Worm (Caenorhabditis elegans) whole organism, mixed stage, embryonic: ENCODE measurements around the gene R12B2.8.

Experiments
- M03D4.4 ChIP-seq: sonication (generic microtip); optimal IDR thresholded peaks from 2 replicates; lab custom pipeline; 2017; ENCODE audit warnings: mild to moderate bottlenecking, missing genetic modification characterization, missing compliant biosample characterization
- bed-3 ChIP-seq: fragments of 200-800 bp; sonication (Bioruptor generic); optimal IDR thresholded peaks from 3 replicates; lab custom pipeline; 2018; ENCODE audit warnings: mild to moderate bottlenecking, missing genetic modification characterization, moderate library complexity, missing compliant biosample characterization
- blmp-1 ChIP-seq: fragments of 150-350 bp; optimal IDR thresholded peaks from 2 replicates; lab custom pipeline; 2014; ENCODE audit warnings: missing biosample characterization, missing genetic modification characterization
- ceh-39 ChIP-seq: fragments of 150-350 bp; optimal IDR thresholded peaks from 2 replicates; lab custom pipeline; 2014; ENCODE audit warnings: missing biosample characterization, missing genetic modification characterization
- ceh-43 ChIP-seq: fragments of 200-800 bp; sonication (Bioruptor generic); optimal IDR thresholded peaks from 2 replicates; lab custom pipeline; 2018; ENCODE audit warnings: mild to moderate bottlenecking, missing genetic modification characterization, moderate library complexity, missing compliant biosample characterization
- ceh-83 ChIP-seq: fragments of 200-800 bp; sonication (Bioruptor generic); optimal IDR thresholded peaks from 2 replicates; lab custom pipeline; 2018; ENCODE audit warnings: mild to moderate bottlenecking, missing genetic modification characterization, missing compliant biosample characterization
- ces-1 ChIP-seq: fragments of 150-350 bp; optimal IDR thresholded peaks from 2 replicates; lab custom pipeline; 2014; ENCODE audit warnings: missing biosample characterization, missing genetic modification reagents, missing genetic modification characterization
- cnd-1 ChIP-seq: fragments of 200-800 bp; sonication (Bioruptor generic); optimal IDR thresholded peaks from 2 replicates; lab custom pipeline; 2018; ENCODE audit warnings: mild to moderate bottlenecking, missing genetic modification characterization, missing compliant biosample characterization
- drap-1 ChIP-seq: fragments of 200-800 bp; sonication (Bioruptor generic); optimal IDR thresholded peaks from 3 replicates; lab custom pipeline; 2018; ENCODE audit warnings: mild to moderate bottlenecking, missing genetic modification characterization, missing compliant biosample characterization
- elt-1 ChIP-seq: sonication (generic microtip); optimal IDR thresholded peaks from 2 replicates; lab custom pipeline; 2017; ENCODE audit warnings: missing genetic modification characterization, mild to moderate bottlenecking, missing compliant biosample characterization, antibody characterized with exemption, moderate library complexity, borderline replicate concordance; ENCODE audit not compliant: insufficient read depth
- elt-3 ChIP-seq: fragments of 150-350 bp; optimal IDR thresholded peaks from 2 replicates; lab custom pipeline; 2014; ENCODE audit warnings: missing biosample characterization, missing genetic modification characterization
- flh-1 ChIP-seq: fragments of 200-800 bp; sonication (Bioruptor generic); optimal IDR thresholded peaks from 2 replicates; lab custom pipeline; 2018; ENCODE audit warnings: mild to moderate bottlenecking, missing genetic modification characterization, moderate library complexity, missing compliant biosample characterization
- ham-2 ChIP-seq: fragments of 200-800 bp; sonication (Bioruptor generic); optimal IDR thresholded peaks from 2 replicates; lab custom pipeline; 2018; ENCODE audit warnings: mild to moderate bottlenecking, missing genetic modification characterization, missing compliant biosample characterization
- hlh-1 ChIP-seq: fragments of 150-350 bp; optimal IDR thresholded peaks from 2 replicates; lab custom pipeline; 2014; ENCODE audit warnings: missing biosample characterization, missing genetic modification reagents, missing genetic modification characterization
- lin-13 ChIP-seq: fragments of 150-350 bp; optimal IDR thresholded peaks from 2 replicates; lab custom pipeline; 2014; ENCODE audit warnings: missing biosample characterization, missing genetic modification characterization
- lin-32 ChIP-seq: fragments of 200-800 bp; sonication (Bioruptor generic); optimal IDR thresholded peaks from 2 replicates; lab custom pipeline; 2018; ENCODE audit warnings: mild to moderate bottlenecking, missing genetic modification characterization, missing compliant biosample characterization
- lsy-2 ChIP-seq: fragments of 150-350 bp; optimal IDR thresholded peaks from 2 replicates; lab custom pipeline; 2014; ENCODE audit warnings: missing biosample characterization, missing genetic modification characterization
- mab-5 ChIP-seq: fragments of 150-350 bp; optimal IDR thresholded peaks from 2 replicates; lab custom pipeline; 2014; ENCODE audit warnings: missing biosample characterization, missing genetic modification characterization
- mep-1 ChIP-seq: fragments of 150-350 bp; optimal IDR thresholded peaks from 2 replicates; lab custom pipeline; 2017; ENCODE audit warnings: missing biosample characterization, missing genetic modification reagents, missing genetic modification characterization, inconsistent platforms
- mls-2 ChIP-seq: sonication (generic microtip); optimal IDR thresholded peaks from 2 replicates; lab custom pipeline; 2016; ENCODE audit warnings: mild to moderate bottlenecking, missing genetic modification characterization, moderate library complexity, missing compliant biosample characterization
- nhr-12 ChIP-seq: fragments of 150-350 bp; optimal IDR thresholded peaks from 2 replicates; lab custom pipeline; 2014; ENCODE audit warnings: missing biosample characterization, missing genetic modification characterization
- nhr-2 ChIP-seq: fragments of 150-350 bp; optimal IDR thresholded peaks from 2 replicates; lab custom pipeline; 2014; ENCODE audit warnings: missing biosample characterization, missing genetic modification characterization
- nhr-237 ChIP-seq: fragments of 150-350 bp; optimal IDR thresholded peaks from 2 replicates; lab custom pipeline; 2014; ENCODE audit warnings: missing biosample characterization, missing genetic modification characterization
- nhr-28 ChIP-seq: fragments of 150-350 bp; optimal IDR thresholded peaks from 2 replicates; lab custom pipeline; 2014; ENCODE audit warnings: missing biosample characterization, missing genetic modification characterization
- nhr-76 ChIP-seq: sonication (generic microtip); optimal IDR thresholded peaks from 2 replicates; lab custom pipeline; 2017; ENCODE audit warnings: missing biosample characterization, missing genetic modification characterization
- sem-2 ChIP-seq: fragments of 200-800 bp; sonication (Bioruptor generic); optimal IDR thresholded peaks from 2 replicates; lab custom pipeline; 2018; ENCODE audit warnings: mild to moderate bottlenecking, missing genetic modification characterization, missing compliant biosample characterization
- snpc-4 ChIP-seq: fragments of 150-350 bp; optimal IDR thresholded peaks from 2 replicates; lab custom pipeline; 2014; ENCODE audit warnings: missing biosample characterization, missing genetic modification characterization
- sptf-1 ChIP-seq: sonication (generic microtip); optimal IDR thresholded peaks from 2 replicates; lab custom pipeline; 2017; ENCODE audit warnings: mild to moderate bottlenecking, missing genetic modification characterization, moderate library complexity, missing compliant biosample characterization
- tbx-8 ChIP-seq: fragments of 200-800 bp; sonication (Bioruptor generic); optimal IDR thresholded peaks from 2 replicates; lab custom pipeline; 2018; ENCODE audit warnings: mild to moderate bottlenecking, missing genetic modification characterization, moderate library complexity, missing compliant biosample characterization
- unc-120 ChIP-seq: sonication (generic microtip); optimal IDR thresholded peaks from 2 replicates; lab custom pipeline; 2017; ENCODE audit warnings: missing genetic modification characterization, missing compliant biosample characterization; ENCODE audit not compliant: poor library complexity, severe bottlenecking
- unc-39 ChIP-seq: fragments of 150-350 bp; optimal IDR thresholded peaks from 2 replicates; lab custom pipeline; 2014; ENCODE audit warnings: missing biosample characterization, missing genetic modification characterization
- unc-62 ChIP-seq: fragments of 150-350 bp; optimal IDR thresholded peaks from 2 replicates; lab custom pipeline; 2014; ENCODE audit warnings: missing biosample characterization, missing genetic modification reagents, missing genetic modification characterization
- zip-8 ChIP-seq: fragments of 150-350 bp; optimal IDR thresholded peaks from 2 replicates; lab custom pipeline; 2014; ENCODE audit warnings: missing biosample characterization, missing genetic modification characterization
- ztf-11 ChIP-seq: fragments of 150-350 bp; optimal IDR thresholded peaks from 2 replicates; lab custom pipeline; 2014; ENCODE audit warnings: missing biosample characterization, missing genetic modification characterization

R12B2.8 gene

DNA sequence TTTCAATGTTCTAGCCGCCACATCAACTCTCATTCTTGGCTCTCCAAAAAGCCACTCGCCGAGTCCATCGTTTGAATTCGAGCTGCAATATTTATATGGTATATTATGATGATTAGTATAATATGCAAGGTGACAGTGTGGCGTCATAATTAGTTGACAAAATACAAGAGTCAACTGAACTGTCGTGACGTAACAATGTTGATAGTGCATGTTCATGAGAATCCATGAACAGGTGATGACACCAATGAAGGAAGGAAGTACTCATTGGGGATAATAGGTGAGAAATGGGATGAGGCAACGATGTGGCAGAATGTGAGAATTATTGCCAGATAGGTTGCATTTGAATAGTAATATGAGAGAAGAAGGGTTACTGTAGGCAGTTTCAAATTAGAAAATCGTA lies 28.7 kb upstream of the R12B2.8 start:
- TF ChIP-seq zip-8 (tag; lab: Kevin White, UChicago) (peak; percentile 52), nhr-2 (tag; lab: Kevin White, UChicago) (peak; percentile 97), nhr-237 (tag; lab: Kevin White, UChicago) (no peak), nhr-12 (no peak)

DNA sequence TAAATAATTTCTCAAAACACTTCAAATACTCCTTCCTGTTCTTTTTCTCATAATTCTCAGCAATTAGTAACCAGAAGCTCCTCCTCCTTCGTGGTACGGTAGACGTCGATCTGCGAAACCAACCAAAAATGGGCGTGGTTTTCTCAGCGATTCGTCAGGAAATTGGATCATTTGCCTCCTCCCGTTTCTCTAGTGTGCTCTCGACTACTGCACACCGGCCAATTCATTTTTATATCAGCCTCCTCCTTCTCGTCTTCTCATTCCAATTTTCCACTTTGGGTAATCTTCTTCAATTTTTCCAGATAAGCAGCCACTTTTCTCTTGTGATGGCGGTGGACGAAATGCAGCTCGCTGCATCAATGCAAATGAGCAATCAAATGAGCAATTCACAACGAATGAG lies 25.0 kb upstream of the R12B2.8 start, which contains the start of gene ceh-10:
Gene ceh-10, plus strand, starts transcription at position 301 of the 400 bp plus-strand sequence.
- no peak for TF ChIP-seq nhr-2 (tag; lab: Kevin White, UChicago)
- TF ChIP-seq unc-39 = no peak
- no peak for TF ChIP-seq nhr-28
- no peak for TF ChIP-seq ztf-11 (tag; lab: Kevin White, UChicago)
- TF ChIP-seq mab-5 (tag; lab: Kevin White, UChicago) = no peak
- no peak for TF ChIP-seq sptf-1 (tag; lab: Kevin White, UChicago)
- TF ChIP-seq mep-1 (tag; lab: Kevin White, UChicago) = no peak
- no peak for TF ChIP-seq lin-13
- TF ChIP-seq nhr-12 = no peak
- TF ChIP-seq M03D4.4 (tag; lab: Kevin White, UChicago) = no peak
- TF ChIP-seq unc-120 (tag; lab: Kevin White, UChicago) = no peak
- TF ChIP-seq snpc-4 (tag; lab: Kevin White, UChicago) = no peak
- no peak for TF ChIP-seq nhr-237 (tag; lab: Kevin White, UChicago)

DNA sequence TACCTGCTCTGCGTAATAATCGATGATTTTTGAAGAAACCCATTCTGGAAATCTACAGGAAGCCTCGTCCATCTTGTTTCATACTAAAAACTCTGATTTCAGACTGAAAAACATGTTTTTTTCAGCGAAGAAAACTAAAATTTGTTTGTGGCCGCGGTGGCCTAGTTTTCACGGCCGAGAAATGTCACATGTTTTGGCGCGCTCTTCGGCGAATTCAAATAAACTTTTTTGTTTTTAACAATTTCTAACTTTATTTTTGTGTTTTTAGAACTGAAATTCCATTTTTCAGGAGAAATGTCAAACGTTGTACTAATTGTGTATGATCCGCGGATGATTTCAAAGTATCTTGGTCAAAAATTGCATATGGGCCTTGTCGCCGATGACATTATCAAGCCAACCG lies 20.7 kb upstream of the R12B2.8 start, which contains the start of the genes polq-1 and him-10:
Gene polq-1, minus strand, starts transcription at position 190 of the 400 bp plus-strand sequence.
Gene him-10, plus strand, starts transcription at position 290 of the 400 bp plus-strand sequence.
- TF ChIP-seq unc-120 (tag; lab: Kevin White, UChicago) (no peak), sptf-1 (tag; lab: Kevin White, UChicago) (no peak), lin-13 (no peak), nhr-76 (tag; lab: Kevin White, UChicago) (no peak), ceh-83 (no peak), elt-3 (tag; lab: Kevin White, UChicago) (no peak), nhr-28 (no peak), mep-1 (tag; lab: Kevin White, UChicago) (no peak), lin-32 (GFP tag; lab: Kevin White, UChicago) (no peak), ceh-39 (tag; lab: Kevin White, UChicago) (no peak), cnd-1 (tag; lab: Kevin White, UChicago) (no peak), unc-39 (no peak), unc-62 (GFP tag; lab: Kevin White, UChicago) (no peak), zip-8 (tag; lab: Kevin White, UChicago) (no peak), ces-1 (GFP tag; lab: Kevin White, UChicago) (no peak), nhr-2 (tag; lab: Kevin White, UChicago) (no peak), mls-2 (tag; lab: Kevin White, UChicago) (no peak)

DNA sequence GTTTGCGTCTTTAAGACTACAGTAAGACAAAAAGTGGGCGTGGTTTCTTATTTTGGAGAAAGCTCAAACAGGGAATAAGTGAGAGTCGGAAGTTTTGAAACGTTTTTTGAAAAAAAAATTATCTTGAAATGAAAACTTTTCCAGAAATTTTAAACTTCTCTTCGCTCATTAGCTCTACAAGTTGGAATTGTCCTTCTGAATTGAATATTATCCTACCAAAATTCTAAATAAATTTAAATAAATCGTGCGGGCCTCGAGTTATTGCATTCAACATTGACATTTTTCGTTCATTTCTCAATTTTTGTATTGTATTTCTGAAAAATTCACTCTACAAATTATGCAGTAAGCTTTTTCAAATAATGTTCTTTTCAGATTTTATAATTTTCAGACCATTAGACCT lies 18.4 kb upstream of the R12B2.8 start, which contains the start of gene R12B2.3:
Gene R12B2.3, plus strand, starts transcription at position 301 of the 400 bp plus-strand sequence.
- TF ChIP-seq sem-2 = no peak
- no peak for TF ChIP-seq elt-3 (tag; lab: Kevin White, UChicago)
- TF ChIP-seq ceh-83 = no peak
- TF ChIP-seq ces-1 (GFP tag; lab: Kevin White, UChicago) = no peak
- TF ChIP-seq mab-5 (tag; lab: Kevin White, UChicago) = no peak
- no peak for TF ChIP-seq elt-1 (tag; lab: Kevin White, UChicago)
- TF ChIP-seq ham-2 (GFP tag; lab: Kevin White, UChicago) = no peak
- TF ChIP-seq ceh-43 = no peak
- TF ChIP-seq lsy-2 = no peak
- TF ChIP-seq ztf-11 (tag; lab: Kevin White, UChicago) = no peak
- TF ChIP-seq nhr-28 = no peak
- no peak for TF ChIP-seq bed-3
- TF ChIP-seq nhr-76 (tag; lab: Kevin White, UChicago) = no peak
- TF ChIP-seq sptf-1 (tag; lab: Kevin White, UChicago) = no peak

DNA sequence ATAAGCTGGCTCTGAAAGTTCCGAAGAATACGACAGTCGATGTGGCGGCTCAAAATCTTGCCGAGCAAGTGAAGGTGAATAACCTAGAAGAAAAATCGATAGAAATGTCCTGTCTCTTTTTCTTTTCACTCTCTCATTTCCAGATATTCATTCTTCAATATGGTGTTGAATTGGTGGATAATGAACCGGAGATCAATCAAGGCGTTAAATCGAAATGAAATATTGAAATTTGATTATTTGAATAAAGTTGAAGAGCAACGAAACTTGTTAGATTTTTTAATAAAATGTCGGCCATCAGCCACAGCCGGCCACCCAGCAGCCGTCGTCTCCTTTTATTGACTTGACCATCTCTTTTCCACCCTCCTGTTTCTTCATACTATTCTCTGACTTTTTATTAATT lies 17.0 kb upstream of the R12B2.8 start, which contains the start of gene R12B2.2:
Gene R12B2.2, plus strand, starts transcription at position 301 of the 400 bp plus-strand sequence.
- TF ChIP-seq nhr-237 (tag; lab: Kevin White, UChicago) = no peak
- TF ChIP-seq blmp-1 (tag; lab: Kevin White, UChicago) = no peak
- no peak for TF ChIP-seq tbx-8
- TF ChIP-seq hlh-1 (tag; lab: Kevin White, UChicago) = no peak
- TF ChIP-seq lsy-2 = no peak
- TF ChIP-seq drap-1 (GFP tag; lab: Kevin White, UChicago) = no peak
- TF ChIP-seq elt-3 (tag; lab: Kevin White, UChicago) = no peak
- TF ChIP-seq M03D4.4 (tag; lab: Kevin White, UChicago) = no peak
- no peak for TF ChIP-seq elt-1 (tag; lab: Kevin White, UChicago)
- no peak for TF ChIP-seq bed-3
- no peak for TF ChIP-seq nhr-76 (tag; lab: Kevin White, UChicago)
- no peak for TF ChIP-seq mab-5 (tag; lab: Kevin White, UChicago)
- TF ChIP-seq nhr-2 (tag; lab: Kevin White, UChicago) = no peak
- TF ChIP-seq flh-1 (GFP tag; lab: Kevin White, UChicago) = no peak
- TF ChIP-seq nhr-28 = no peak
- TF ChIP-seq, all 35 proteins: peak for 0
